Worm (Caenorhabditis elegans) whole organism, L4/young adult: Measurements from ENCODE around the gene bath-36.

Experiments used
- W03F9.2 ChIP-seq: fragments of 150-350 bp; optimal IDR thresholded peaks from 2 replicates; lab custom pipeline; 2014; ENCODE audit warnings: missing biosample characterization, missing genetic modification characterization
- dao-5 ChIP-seq: sonication (generic microtip); optimal IDR thresholded peaks from 2 replicates; lab custom pipeline; 2016; ENCODE audit warnings: missing genotype, missing genetic modification characterization, moderate library complexity, missing compliant biosample characterization
- him-1 ChIP-seq: sonication (generic microtip); optimal IDR thresholded peaks from 2 replicates; lab custom pipeline; 2016; ENCODE audit warnings: missing genotype, missing genetic modification reagents, missing genetic modification characterization, missing compliant biosample characterization

DNA sequence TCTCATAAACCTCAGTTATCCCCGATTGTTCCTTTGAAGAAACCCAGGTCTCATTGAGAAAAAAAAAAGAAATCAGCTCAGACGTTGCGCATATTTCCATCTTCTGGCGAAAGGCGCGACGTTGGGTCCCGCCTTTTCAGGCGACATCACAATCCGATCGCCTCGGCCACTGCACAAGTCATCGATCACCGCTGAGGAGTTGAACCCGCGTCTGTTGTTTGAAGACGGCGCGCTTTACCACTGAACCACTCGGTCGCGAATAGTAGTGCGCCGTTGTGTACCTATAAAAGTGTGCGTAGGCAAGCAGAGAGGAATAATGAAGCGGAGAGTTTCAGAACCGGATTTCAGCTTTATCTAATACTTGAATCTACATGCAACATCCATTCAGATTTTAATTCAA lies 3.2 kb downstream of the bath-36 start, which contains the start of gene Y75B12B.11:
- TF ChIP-seq him-1 (tag; lab: Kevin White, UChicago) (no peak), W03F9.2 (tag; lab: Kevin White, UChicago) (peak; percentile 43), dao-5 (peak; percentile 95)
